Fruit fly (Drosophila melanogaster) whole organism, embryonic: Measurements from ENCODE around the gene Dfd.

ENCODE experiments used
- Antp ChIP-seq: fragments of 200-800 bp; sonication (Bioruptor generic); optimal IDR thresholded peaks from 3 replicates; lab custom pipeline; 2016; ENCODE audit warnings: missing biosample characterization, missing genetic modification characterization
- B-H2 ChIP-seq: fragments of 200-800 bp; sonication (Bioruptor generic); optimal IDR thresholded peaks from 2 replicates; lab custom pipeline; 2018; ENCODE audit warnings: missing biosample characterization, mild to moderate bottlenecking, missing genetic modification characterization
- Blimp-1 ChIP-seq: fragments of 200-800 bp; sonication (Bioruptor generic); optimal IDR thresholded peaks from 3 replicates; lab custom pipeline; 2018; ENCODE audit warnings: missing biosample characterization, missing genetic modification characterization, mild to moderate bottlenecking, moderate library complexity, missing genetic modification reagents
- CG10147 ChIP-seq: fragments of 200-800 bp; sonication (Bioruptor generic); optimal IDR thresholded peaks from 2 replicates; lab custom pipeline; 2019; ENCODE audit warnings: missing biosample characterization, mild to moderate bottlenecking, missing genetic modification characterization, moderate library complexity
- CG10274 ChIP-seq: fragments of 200-800 bp; sonication (Bioruptor generic); optimal IDR thresholded peaks from 3 replicates; lab custom pipeline; 2017; ENCODE audit warnings: missing biosample characterization, mild to moderate bottlenecking, missing genetic modification characterization
- CG10366 ChIP-seq: fragments of 200-800 bp; sonication (Bioruptor generic); IDR thresholded peaks from 2 replicates; pipeline ENCODE4 v1.3.6; 2022; ENCODE audit warnings: missing biosample characterization, missing genetic modification characterization
- CG12155 ChIP-seq: fragments of 200-800 bp; sonication (Bioruptor generic); optimal IDR thresholded peaks from 3 replicates; lab custom pipeline; 2016; ENCODE audit warnings: missing biosample characterization, missing genetic modification characterization
- CG13424 ChIP-seq: fragments of 200-800 bp; sonication (Bioruptor generic); optimal IDR thresholded peaks from 2 replicates; lab custom pipeline; 2019; ENCODE audit warnings: missing biosample characterization, mild to moderate bottlenecking, missing genetic modification characterization, moderate library complexity
- CG14965 ChIP-seq: fragments of 200-800 bp; sonication (Bioruptor generic); optimal IDR thresholded peaks from 2 replicates; lab custom pipeline; 2016; ENCODE audit warnings: missing biosample characterization, missing genetic modification characterization, borderline replicate concordance
- CG1602 ChIP-seq: fragments of 200-800 bp; sonication (Bioruptor generic); optimal IDR thresholded peaks from 3 replicates; lab custom pipeline; 2016; ENCODE audit warnings: missing biosample characterization, missing genetic modification characterization
- CG17829 ChIP-seq: fragments of 200-800 bp; optimal IDR thresholded peaks from 2 replicates; lab custom pipeline; 2019; ENCODE audit warnings: missing biosample characterization, mild to moderate bottlenecking, missing genetic modification characterization, moderate library complexity
- CG30403 ChIP-seq: fragments of 200-800 bp; sonication (Bioruptor generic); optimal IDR thresholded peaks from 3 replicates; lab custom pipeline; 2016; ENCODE audit warnings: missing biosample characterization, missing genetic modification characterization
- CG31365 ChIP-seq: fragments of 200-800 bp; sonication (Bioruptor generic); optimal IDR thresholded peaks from 2 replicates; lab custom pipeline; 2018; ENCODE audit warnings: missing biosample characterization, mild to moderate bottlenecking, missing genetic modification characterization
- CG4360 ChIP-seq: fragments of 200-800 bp; sonication (Bioruptor generic); IDR thresholded peaks from 2 replicates; pipeline ENCODE4 v1.3.6; 2022; ENCODE audit warnings: missing biosample characterization, missing genetic modification characterization
- CG4617 ChIP-seq: fragments of 200-800 bp; sonication (Bioruptor generic); optimal IDR thresholded peaks from 3 replicates; lab custom pipeline; 2016; ENCODE audit warnings: missing biosample characterization, missing genetic modification characterization, borderline replicate concordance
- CG7839 ChIP-seq: fragments of 200-800 bp; sonication (Bioruptor generic); optimal IDR thresholded peaks from 3 replicates; lab custom pipeline; 2018; ENCODE audit warnings: missing biosample characterization, mild to moderate bottlenecking, missing genetic modification characterization, moderate library complexity
- CG8924 ChIP-seq: fragments of 200-800 bp; optimal IDR thresholded peaks from 3 replicates; lab custom pipeline; 2019; ENCODE audit warnings: missing biosample characterization, mild to moderate bottlenecking, missing genetic modification characterization, moderate library complexity
- Chrac-16 ChIP-seq: fragments of 200-800 bp; sonication (Bioruptor generic); optimal IDR thresholded peaks from 3 replicates; lab custom pipeline; 2016; ENCODE audit warnings: missing biosample characterization, missing genetic modification characterization
- CkIIα-i1 ChIP-seq: fragments of 200-800 bp; sonication (Bioruptor generic); IDR thresholded peaks from 2 replicates; pipeline ENCODE4 v1.3.6; 2022; ENCODE audit warnings: missing biosample characterization, missing genetic modification characterization
- E2f2 ChIP-seq: fragments of 200-800 bp; sonication (Bioruptor generic); IDR thresholded peaks from 2 replicates; pipeline ENCODE4 v1.3.6; 2022; ENCODE audit warnings: missing biosample characterization, missing genetic modification characterization
- Hr3 ChIP-seq: fragments of 200-800 bp; sonication (Bioruptor generic); optimal IDR thresholded peaks from 3 replicates; lab custom pipeline; 2016; ENCODE audit warnings: missing biosample characterization, missing genetic modification characterization
- MESR4 ChIP-seq: fragments of 200-800 bp; sonication (Bioruptor generic); optimal IDR thresholded peaks from 2 replicates; lab custom pipeline; 2018; ENCODE audit warnings: missing biosample characterization, mild to moderate bottlenecking, missing genetic modification characterization, moderate library complexity
- Oli ChIP-seq: fragments of 200-800 bp; sonication (Bioruptor generic); optimal IDR thresholded peaks from 2 replicates; lab custom pipeline; 2018; ENCODE audit warnings: missing biosample characterization, mild to moderate bottlenecking, missing genetic modification characterization, moderate library complexity
- Optix ChIP-seq: fragments of 200-800 bp; sonication (Bioruptor generic); IDR thresholded peaks from 3 replicates; pipeline ENCODE4 v1.3.6; 2022; ENCODE audit warnings: missing biosample characterization, missing genetic modification characterization
- PHDP ChIP-seq: fragments of 200-800 bp; sonication (Bioruptor generic); optimal IDR thresholded peaks from 3 replicates; lab custom pipeline; 2018; ENCODE audit warnings: missing biosample characterization, mild to moderate bottlenecking, missing genetic modification characterization, moderate library complexity
- Ptx1 ChIP-seq: fragments of 200-800 bp; sonication (Bioruptor generic); IDR thresholded peaks from 2 replicates; pipeline ENCODE4 v1.3.6; 2022; ENCODE audit warnings: missing biosample characterization, missing genetic modification characterization
- Scr ChIP-seq: fragments of 200-800 bp; sonication (Bioruptor generic); IDR thresholded peaks from 2 replicates; pipeline ENCODE4 v1.3.6; 2022; ENCODE audit warnings: missing biosample characterization, missing genetic modification characterization; ENCODE audit not compliant: partially characterized antibody
- Spps ChIP-seq: fragments of 200-800 bp; sonication (Bioruptor generic); optimal IDR thresholded peaks from 2 replicates; lab custom pipeline; 2018; ENCODE audit warnings: missing biosample characterization, mild to moderate bottlenecking, missing genetic modification characterization
- Vsx1 ChIP-seq: fragments of 200-800 bp; sonication (Bioruptor generic); optimal IDR thresholded peaks from 2 replicates; lab custom pipeline; 2017; ENCODE audit warnings: missing biosample characterization, mild to moderate bottlenecking, missing genetic modification characterization, missing genetic modification reagents
- ato ChIP-seq: fragments of 200-800 bp; sonication (Bioruptor generic); IDR thresholded peaks from 2 replicates; pipeline ENCODE4 v1.3.6; 2022; ENCODE audit warnings: missing biosample characterization, missing genetic modification characterization; ENCODE audit not compliant: partially characterized antibody
- chif ChIP-seq, 2 experiments: fragments of 200-800 bp; sonication (Bioruptor generic); optimal IDR thresholded peaks; 3 replicates each; lab custom pipeline; 2016; ENCODE audit warnings: missing biosample characterization in 2 of 2, missing genetic modification characterization in 2 of 2
- chn ChIP-seq: fragments of 200-800 bp; sonication (Bioruptor generic); optimal IDR thresholded peaks from 2 replicates; lab custom pipeline; 2016; ENCODE audit warnings: missing biosample characterization, missing genetic modification characterization
- cwo ChIP-seq: fragments of 200-800 bp; sonication (Bioruptor generic); optimal IDR thresholded peaks from 3 replicates; lab custom pipeline; 2017; ENCODE audit warnings: missing biosample characterization, missing genetic modification characterization, mild to moderate bottlenecking, moderate library complexity, missing genetic modification reagents
- eve ChIP-seq, 2 experiments: fragments of >200 bp; optimal IDR thresholded peaks; 2 replicates each; lab custom pipeline; 2017; ENCODE audit warnings: missing biosample characterization in 2 of 2, missing genetic modification characterization in 2 of 2
- eyg ChIP-seq: fragments of 200-800 bp; sonication (Bioruptor generic); optimal IDR thresholded peaks from 3 replicates; lab custom pipeline; 2016; ENCODE audit warnings: missing biosample characterization, missing genetic modification characterization
- gt ChIP-seq: fragments of 200-800 bp; sonication (Bioruptor generic); IDR thresholded peaks from 2 replicates; pipeline ENCODE4 v1.3.6; 2022; ENCODE audit warnings: missing biosample characterization, missing genetic modification characterization
- hbn ChIP-seq: fragments of 200-800 bp; sonication (Bioruptor generic); IDR thresholded peaks from 2 replicates; pipeline ENCODE4 v1.3.6; 2022; ENCODE audit warnings: missing biosample characterization, missing genetic modification characterization; ENCODE audit not compliant: partially characterized antibody
- jigr1 ChIP-seq: fragments of 200-800 bp; sonication (Bioruptor generic); IDR thresholded peaks from 3 replicates; pipeline ENCODE4 v1.3.6; 2022; ENCODE audit warnings: missing biosample characterization, missing genetic modification characterization
- kah ChIP-seq: fragments of 200-800 bp; sonication (Bioruptor generic); optimal IDR thresholded peaks from 2 replicates; lab custom pipeline; 2018; ENCODE audit warnings: missing biosample characterization, mild to moderate bottlenecking, missing genetic modification characterization
- mam ChIP-seq: fragments of 200-800 bp; sonication (Bioruptor generic); optimal IDR thresholded peaks from 3 replicates; lab custom pipeline; 2016; ENCODE audit warnings: missing biosample characterization, missing genetic modification characterization
- oc ChIP-seq: fragments of 200-800 bp; sonication (Bioruptor generic); optimal IDR thresholded peaks from 2 replicates; lab custom pipeline; 2018; ENCODE audit warnings: missing biosample characterization, mild to moderate bottlenecking, missing genetic modification characterization, moderate library complexity
- otp ChIP-seq: fragments of 200-800 bp; sonication (Bioruptor generic); IDR thresholded peaks from 3 replicates; pipeline ENCODE4, ENCODE4 v1.3.6; 2022; ENCODE audit warnings: missing biosample characterization, missing genetic modification characterization
- peb ChIP-seq: fragments of 200-800 bp; sonication (Bioruptor generic); IDR thresholded peaks from 2 replicates; pipeline ENCODE4 v1.3.6; 2022; ENCODE audit warnings: missing biosample characterization, missing genetic modification characterization
- run ChIP-seq: fragments of 200-800 bp; sonication (Bioruptor generic); optimal IDR thresholded peaks from 3 replicates; lab custom pipeline; 2018; ENCODE audit warnings: missing biosample characterization, mild to moderate bottlenecking, missing genetic modification characterization
- sisA ChIP-seq: fragments of 200-800 bp; sonication (Bioruptor generic); IDR thresholded peaks from 2 replicates; pipeline ENCODE4 v1.3.6; 2022; ENCODE audit warnings: missing biosample characterization, missing genetic modification characterization
- tna ChIP-seq: fragments of 200-800 bp; sonication (Bioruptor generic); IDR thresholded peaks from 2 replicates; pipeline ENCODE4 v1.3.6; 2022; ENCODE audit warnings: missing biosample characterization, missing genetic modification characterization; ENCODE audit not compliant: partially characterized antibody
- toy ChIP-seq: fragments of 200-800 bp; sonication (Bioruptor generic); IDR thresholded peaks from 2 replicates; pipeline ENCODE4 v1.3.6; 2022; ENCODE audit warnings: missing biosample characterization, missing genetic modification characterization
- trh ChIP-seq: fragments of 200-800 bp; sonication (Bioruptor generic); optimal IDR thresholded peaks from 2 replicates; lab custom pipeline; 2016; ENCODE audit warnings: missing biosample characterization, missing genetic modification characterization
- unpg ChIP-seq: fragments of 200-800 bp; sonication (Bioruptor generic); optimal IDR thresholded peaks from 3 replicates; lab custom pipeline; 2018; ENCODE audit warnings: missing biosample characterization, mild to moderate bottlenecking, missing genetic modification characterization, moderate library complexity

The Dfd gene

DNA sequence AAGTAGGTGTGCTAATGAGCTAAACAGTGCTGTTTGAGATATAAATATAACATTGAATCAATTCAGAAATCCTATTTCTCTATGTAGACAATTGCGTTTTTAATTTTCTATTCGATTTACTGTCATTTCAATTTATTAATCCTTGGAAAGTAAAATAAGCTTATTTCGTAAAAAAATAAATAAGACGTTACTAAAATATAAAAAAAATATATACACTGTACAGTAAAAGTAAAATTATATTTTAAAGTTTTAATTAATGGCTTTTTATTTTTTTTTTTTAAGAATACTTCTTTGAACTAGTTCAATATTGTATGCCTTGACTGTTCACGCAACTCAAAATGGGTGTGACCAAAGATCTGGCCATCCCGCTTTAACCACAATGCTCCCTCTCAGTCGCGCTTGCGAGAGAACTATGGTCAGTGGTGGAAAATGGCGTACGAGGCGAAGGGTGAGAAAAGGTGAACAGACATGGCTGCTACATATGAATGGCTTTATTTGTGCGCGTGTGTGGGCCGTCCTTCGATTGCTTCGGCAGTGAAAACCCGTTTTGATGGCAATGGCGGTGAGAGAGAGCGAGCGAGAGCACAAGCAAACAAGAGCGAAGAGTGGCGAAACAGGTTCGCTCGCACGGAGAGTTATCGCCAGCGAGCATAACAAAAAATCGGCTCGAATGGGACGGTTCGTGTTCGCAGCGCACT is at the start of gene Dfd (continued):
- TF ChIP-seq CkIIα-i1 (GFP tag; lab: Robert Waterston, UW): no peak
- no peak for TF ChIP-seq gt (GFP tag; lab: Robert Waterston, UW)
- TF ChIP-seq Ptx1 (GFP tag; lab: Robert Waterston, UW): peak; percentile 64; the same call in 1 of the 2 replicates
- no peak for TF ChIP-seq Vsx1 (GFP tag; lab: Kevin White, UChicago)
- no peak for TF ChIP-seq Optix (GFP tag; lab: Robert Waterston, UW)
- no peak for TF ChIP-seq CG14965
- peak; percentile 50 for TF ChIP-seq CG1602 (GFP tag; lab: Kevin White, UChicago)
- TF ChIP-seq Scr (GFP tag; lab: Robert Waterston, UW): no peak
- TF ChIP-seq chif (GFP tag; optimal IDR thresholded peaks at IDR 0.05; lab: Kevin White, UChicago): no peak
- no peak for TF ChIP-seq kah (GFP tag; lab: Kevin White, UChicago)
- TF ChIP-seq Antp (GFP tag; lab: Kevin White, UChicago): no peak
- TF ChIP-seq PHDP (tag; lab: Kevin White, UChicago): no peak
- TF ChIP-seq peb (GFP tag; lab: Robert Waterston, UW): no peak
- TF ChIP-seq CG4617 (GFP tag; lab: Kevin White, UChicago): no peak
- no peak for TF ChIP-seq CG12155 (GFP tag; lab: Kevin White, UChicago)
- TF ChIP-seq ato (GFP tag; lab: Robert Waterston, UW): peak; percentile 53
- no peak for TF ChIP-seq eyg
- peak; percentile 52 for TF ChIP-seq CG17829 (tag; lab: Kevin White, UChicago)
- peak; percentile 99 for TF ChIP-seq run
- peak; percentile 53 for TF ChIP-seq CG30403
- peak; percentile 33 for TF ChIP-seq Oli
- TF ChIP-seq cwo (GFP tag; lab: Kevin White, UChicago): no peak
- TF ChIP-seq Chrac-16 (GFP tag; lab: Kevin White, UChicago): peak; percentile 35
- TF ChIP-seq CG7839 (tag; lab: Kevin White, UChicago): no peak
- 0 out of 3 replicates have a peak, but pooled peaks have one; percentile 29 for TF ChIP-seq otp
- peak; percentile 1 for TF ChIP-seq CG8924 (tag; lab: Kevin White, UChicago)
- no peak for TF ChIP-seq B-H2 (GFP tag; lab: Kevin White, UChicago)
- TF ChIP-seq Spps (tag; lab: Kevin White, UChicago): no peak
- TF ChIP-seq sisA (GFP tag; lab: Robert Waterston, UW): peak; percentile 31; the same call in 1 of the 2 replicates
- peak; percentile 60 for TF ChIP-seq CG13424 (tag; lab: Kevin White, UChicago)
- TF ChIP-seq tna (GFP tag; lab: Robert Waterston, UW): no peak
- no peak for TF ChIP-seq CG10147 (GFP tag; lab: Kevin White, UChicago)
- TF ChIP-seq unpg (GFP tag; lab: Kevin White, UChicago): no peak
- no peak for TF ChIP-seq jigr1
- TF ChIP-seq hbn (GFP tag; lab: Robert Waterston, UW): no peak
- TF ChIP-seq CG10366 (GFP tag; lab: Robert Waterston, UW): no peak; the same call in 1 of the 2 replicates
- TF ChIP-seq CG10274 (GFP tag; lab: Kevin White, UChicago): no peak
- TF ChIP-seq mam (GFP tag; lab: Kevin White, UChicago): no peak
- no peak for TF ChIP-seq toy (GFP tag; lab: Robert Waterston, UW)
- TF ChIP-seq Blimp-1 (GFP tag; lab: Kevin White, UChicago): no peak
- 0 out of 2 replicates have a peak, but pooled peaks have one; percentile 21 for TF ChIP-seq CG4360 (GFP tag; lab: Robert Waterston, UW)
- TF ChIP-seq trh (GFP tag; lab: Kevin White, UChicago): no peak
- TF ChIP-seq E2f2 (GFP tag; lab: Robert Waterston, UW): no peak
- TF ChIP-seq Hr3 (GFP tag; lab: Kevin White, UChicago): peak; percentile 49
- TF ChIP-seq CG31365 (tag; lab: Kevin White, UChicago): no peak
- TF ChIP-seq MESR4 (GFP tag; lab: Kevin White, UChicago): no peak
- peak in 1 of 2 experiments; percentile 58 for TF ChIP-seq eve (GFP tag; optimal IDR thresholded peaks at IDR 0.05; lab: Kevin White, UChicago)
- TF ChIP-seq oc: peak; percentile 74
- peak; percentile 21 for TF ChIP-seq chn (GFP tag; lab: Kevin White, UChicago)
